Worm (Caenorhabditis elegans) whole organism, L4 larva: ENCODE measurements around the gene Y41D4B.15.
A peak's percentile ranks its signal among the peaks of the same experiment; 100 is the strongest.

ENCODE experiments used
- F26F4.8 ChIP-seq: fragments of 200-800 bp; sonication (Bioruptor generic); conservative IDR thresholded peaks from 2 replicates; pipeline ENCODE4 v1.3.6; 2022; ENCODE audit warnings: missing genetic modification characterization, missing compliant biosample characterization
- ama-1 ChIP-seq: fragments of 150-350 bp; optimal IDR thresholded peaks from 2 replicates; lab custom pipeline; 2014; ENCODE audit warnings: inconsistent platforms, mixed read lengths
- dmd-8 ChIP-seq: fragments of 200-800 bp; sonication (Bioruptor generic); IDR thresholded peaks from 2 replicates; pipeline ENCODE4 v1.3.6; 2022; ENCODE audit warnings: missing genetic modification characterization, missing compliant biosample characterization
- lin-1 ChIP-seq: fragments of 200-800 bp; sonication (Bioruptor generic); IDR thresholded peaks from 2 replicates; pipeline ENCODE4 v1.3.6; 2022; ENCODE audit warnings: missing genetic modification reagents, missing genetic modification characterization, missing compliant biosample characterization
- lin-13 ChIP-seq: fragments of 150-350 bp; optimal IDR thresholded peaks from 2 replicates; lab custom pipeline; 2014; ENCODE audit warnings: missing biosample characterization, missing genetic modification reagents, missing genetic modification characterization
- nhr-10 ChIP-seq: fragments of 150-350 bp; optimal IDR thresholded peaks from 2 replicates; lab custom pipeline; 2014; ENCODE audit warnings: missing biosample characterization, missing genetic modification characterization
- nhr-237 ChIP-seq: sonication (generic microtip); optimal IDR thresholded peaks from 2 replicates; lab custom pipeline; 2017; ENCODE audit warnings: missing biosample characterization, missing genetic modification characterization
- nhr-48 ChIP-seq: sonication (generic microtip); optimal IDR thresholded peaks from 2 replicates; lab custom pipeline; 2016; ENCODE audit warnings: mild to moderate bottlenecking, missing genetic modification characterization, missing compliant biosample characterization
- nhr-6 ChIP-seq: fragments of 150-350 bp; optimal IDR thresholded peaks from 2 replicates; lab custom pipeline; 2014; ENCODE audit warnings: missing biosample characterization, missing genetic modification characterization
- nhr-77 ChIP-seq: fragments of 150-350 bp; optimal IDR thresholded peaks from 2 replicates; lab custom pipeline; 2014; ENCODE audit warnings: missing biosample characterization, missing genetic modification characterization
- pha-4 ChIP-seq, 2 experiments: fragments of 150-350 bp in 1 of 2; fragments of 200-800 bp in 1 of 2; sonication (Bioruptor generic) in 1 of 2; IDR thresholded peaks in 1 of 2; optimal IDR thresholded peaks in 1 of 2; 2 replicates each; pipeline versions ENCODE4 v1.3.6 to Lab custom; 2014 to 2022; ENCODE audit warnings: missing genetic modification characterization in 2 of 2, missing genetic modification reagents in 2 of 2, missing biosample characterization in 1 of 2, missing compliant biosample characterization in 1 of 2
- set-16 ChIP-seq: fragments of 200-800 bp; sonication (Bioruptor generic); IDR thresholded peaks from 2 replicates; pipeline ENCODE4 v1.3.6; 2022; ENCODE audit warnings: missing genetic modification reagents, missing genetic modification characterization, missing compliant biosample characterization
- skn-1 ChIP-seq: fragments of 150-350 bp; optimal IDR thresholded peaks from 2 replicates; lab custom pipeline; 2014; ENCODE audit warnings: missing biosample characterization, missing genetic modification characterization
- snpc-4 ChIP-seq: fragments of 150-350 bp; optimal IDR thresholded peaks from 2 replicates; lab custom pipeline; 2014; ENCODE audit warnings: missing biosample characterization, missing genetic modification characterization

DNA sequence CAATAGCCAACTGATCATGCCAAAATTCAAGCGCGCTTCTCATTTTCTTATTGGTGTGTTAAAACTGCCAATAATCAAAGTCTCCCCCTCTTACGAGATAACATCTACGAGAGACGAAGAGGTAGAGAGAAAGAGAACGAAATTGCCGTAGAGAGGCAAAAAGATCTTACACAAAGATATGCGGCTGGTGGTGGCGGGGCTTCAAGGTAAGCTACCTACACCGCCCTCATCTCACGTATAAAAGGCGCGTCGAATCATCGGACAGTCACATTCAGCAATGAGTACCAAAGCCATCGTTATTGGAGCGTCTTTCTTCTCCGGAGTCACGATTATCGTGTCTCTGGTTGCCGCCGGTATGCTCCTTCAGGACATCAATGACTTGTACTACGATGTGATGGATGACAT lies 15.4 kb upstream of the Y41D4B.15 start, which contains the start of gene col-107:
- TF ChIP-seq snpc-4 (tag; lab: Kevin White, UChicago) (no peak), lin-13 (GFP tag; lab: Kevin White, UChicago) (no peak), nhr-48 (tag; lab: Kevin White, UChicago) (no peak), nhr-237 (tag; lab: Kevin White, UChicago) (no peak), nhr-77 (tag; lab: Kevin White, UChicago) (no peak), set-16 (GFP tag; lab: Robert Waterston, UW) (no peak), pha-4 (GFP tag; IDR thresholded peaks at IDR 0.05; lab: Robert Waterston, UW) (no peak), pha-4 (tag; optimal IDR thresholded peaks at IDR 0.05; lab: Kevin White, UChicago) (no peak), F26F4.8 (0 out of 2 replicates have a peak, but pooled peaks have one; percentile 9), skn-1 (no peak), ama-1 (peak; percentile 85), dmd-8 (no peak), nhr-10 (no peak), lin-1 (GFP tag; lab: Robert Waterston, UW) (no peak), nhr-6 (no peak)
